Worm (Caenorhabditis elegans) whole organism, L4/young adult: ENCODE results near the gene pde-3.

Source experiments
- W03F9.2 ChIP-seq: fragments of 150-350 bp; optimal IDR thresholded peaks from 2 replicates; lab custom pipeline; 2014; ENCODE audit warnings: missing biosample characterization, missing genetic modification characterization
- him-1 ChIP-seq: sonication (generic microtip); optimal IDR thresholded peaks from 2 replicates; lab custom pipeline; 2016; ENCODE audit warnings: missing genotype, missing genetic modification reagents, missing genetic modification characterization, missing compliant biosample characterization

DNA sequence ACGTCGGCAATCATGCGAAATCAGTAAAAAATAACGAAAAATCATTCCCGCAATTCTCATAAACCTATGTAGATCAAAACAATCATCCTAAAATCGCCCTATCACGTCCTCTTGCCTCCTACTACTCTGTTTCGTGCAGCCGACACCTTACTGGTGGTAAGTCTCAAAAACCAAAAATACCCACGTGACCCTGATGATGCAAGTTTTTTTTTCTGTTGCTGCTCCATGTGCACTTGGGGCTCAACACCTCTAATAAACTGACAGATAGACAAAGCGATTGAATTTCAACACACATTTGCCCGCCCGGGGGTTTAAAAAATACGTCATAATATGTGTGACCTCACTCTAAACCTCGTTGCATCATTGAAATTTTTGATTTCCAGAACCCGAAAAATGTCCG is 2.7 kb upstream of the pde-3 start:
- TF ChIP-seq W03F9.2 (tag; lab: Kevin White, UChicago): no peak
- TF ChIP-seq him-1 (tag; lab: Kevin White, UChicago): no peak
